Worm (Caenorhabditis elegans) whole organism, mixed stage, embryonic: ENCODE measurements around the gene C50C3.19.

Experiments used
- M03D4.4 ChIP-seq: sonication (generic microtip); optimal IDR thresholded peaks from 2 replicates; lab custom pipeline; 2017; ENCODE audit warnings: mild to moderate bottlenecking, missing genetic modification characterization, missing compliant biosample characterization
- bed-3 ChIP-seq: fragments of 200-800 bp; sonication (Bioruptor generic); optimal IDR thresholded peaks from 3 replicates; lab custom pipeline; 2018; ENCODE audit warnings: mild to moderate bottlenecking, missing genetic modification characterization, moderate library complexity, missing compliant biosample characterization
- blmp-1 ChIP-seq: fragments of 150-350 bp; optimal IDR thresholded peaks from 2 replicates; lab custom pipeline; 2014; ENCODE audit warnings: missing biosample characterization, missing genetic modification characterization
- ceh-39 ChIP-seq: fragments of 150-350 bp; optimal IDR thresholded peaks from 2 replicates; lab custom pipeline; 2014; ENCODE audit warnings: missing biosample characterization, missing genetic modification characterization
- ceh-43 ChIP-seq: fragments of 200-800 bp; sonication (Bioruptor generic); optimal IDR thresholded peaks from 2 replicates; lab custom pipeline; 2018; ENCODE audit warnings: mild to moderate bottlenecking, missing genetic modification characterization, moderate library complexity, missing compliant biosample characterization
- ceh-83 ChIP-seq: fragments of 200-800 bp; sonication (Bioruptor generic); optimal IDR thresholded peaks from 2 replicates; lab custom pipeline; 2018; ENCODE audit warnings: mild to moderate bottlenecking, missing genetic modification characterization, missing compliant biosample characterization
- ces-1 ChIP-seq: fragments of 150-350 bp; optimal IDR thresholded peaks from 2 replicates; lab custom pipeline; 2014; ENCODE audit warnings: missing biosample characterization, missing genetic modification reagents, missing genetic modification characterization
- cnd-1 ChIP-seq: fragments of 200-800 bp; sonication (Bioruptor generic); optimal IDR thresholded peaks from 2 replicates; lab custom pipeline; 2018; ENCODE audit warnings: mild to moderate bottlenecking, missing genetic modification characterization, missing compliant biosample characterization
- drap-1 ChIP-seq: fragments of 200-800 bp; sonication (Bioruptor generic); optimal IDR thresholded peaks from 3 replicates; lab custom pipeline; 2018; ENCODE audit warnings: mild to moderate bottlenecking, missing genetic modification characterization, missing compliant biosample characterization
- elt-1 ChIP-seq: sonication (generic microtip); optimal IDR thresholded peaks from 2 replicates; lab custom pipeline; 2017; ENCODE audit warnings: missing genetic modification characterization, mild to moderate bottlenecking, missing compliant biosample characterization, antibody characterized with exemption, moderate library complexity, borderline replicate concordance; ENCODE audit not compliant: insufficient read depth
- elt-3 ChIP-seq: fragments of 150-350 bp; optimal IDR thresholded peaks from 2 replicates; lab custom pipeline; 2014; ENCODE audit warnings: missing biosample characterization, missing genetic modification characterization
- flh-1 ChIP-seq: fragments of 200-800 bp; sonication (Bioruptor generic); optimal IDR thresholded peaks from 2 replicates; lab custom pipeline; 2018; ENCODE audit warnings: mild to moderate bottlenecking, missing genetic modification characterization, moderate library complexity, missing compliant biosample characterization
- hlh-1 ChIP-seq: fragments of 150-350 bp; optimal IDR thresholded peaks from 2 replicates; lab custom pipeline; 2014; ENCODE audit warnings: missing biosample characterization, missing genetic modification reagents, missing genetic modification characterization
- lin-13 ChIP-seq: fragments of 150-350 bp; optimal IDR thresholded peaks from 2 replicates; lab custom pipeline; 2014; ENCODE audit warnings: missing biosample characterization, missing genetic modification characterization
- lin-32 ChIP-seq: fragments of 200-800 bp; sonication (Bioruptor generic); optimal IDR thresholded peaks from 2 replicates; lab custom pipeline; 2018; ENCODE audit warnings: mild to moderate bottlenecking, missing genetic modification characterization, missing compliant biosample characterization
- lsy-2 ChIP-seq: fragments of 150-350 bp; optimal IDR thresholded peaks from 2 replicates; lab custom pipeline; 2014; ENCODE audit warnings: missing biosample characterization, missing genetic modification characterization
- mls-2 ChIP-seq: sonication (generic microtip); optimal IDR thresholded peaks from 2 replicates; lab custom pipeline; 2016; ENCODE audit warnings: mild to moderate bottlenecking, missing genetic modification characterization, moderate library complexity, missing compliant biosample characterization
- nhr-12 ChIP-seq: fragments of 150-350 bp; optimal IDR thresholded peaks from 2 replicates; lab custom pipeline; 2014; ENCODE audit warnings: missing biosample characterization, missing genetic modification characterization
- nhr-2 ChIP-seq: fragments of 150-350 bp; optimal IDR thresholded peaks from 2 replicates; lab custom pipeline; 2014; ENCODE audit warnings: missing biosample characterization, missing genetic modification characterization
- nhr-237 ChIP-seq: fragments of 150-350 bp; optimal IDR thresholded peaks from 2 replicates; lab custom pipeline; 2014; ENCODE audit warnings: missing biosample characterization, missing genetic modification characterization
- nhr-28 ChIP-seq: fragments of 150-350 bp; optimal IDR thresholded peaks from 2 replicates; lab custom pipeline; 2014; ENCODE audit warnings: missing biosample characterization, missing genetic modification characterization
- nhr-76 ChIP-seq: sonication (generic microtip); optimal IDR thresholded peaks from 2 replicates; lab custom pipeline; 2017; ENCODE audit warnings: missing biosample characterization, missing genetic modification characterization
- pha-4 ChIP-seq: fragments of 150-350 bp; optimal IDR thresholded peaks from 2 replicates; lab custom pipeline; 2018; ENCODE audit warnings: missing biosample characterization, missing genetic modification reagents, missing genetic modification characterization
- sem-2 ChIP-seq: fragments of 200-800 bp; sonication (Bioruptor generic); optimal IDR thresholded peaks from 2 replicates; lab custom pipeline; 2018; ENCODE audit warnings: mild to moderate bottlenecking, missing genetic modification characterization, missing compliant biosample characterization
- snpc-4 ChIP-seq: fragments of 150-350 bp; optimal IDR thresholded peaks from 2 replicates; lab custom pipeline; 2014; ENCODE audit warnings: missing biosample characterization, missing genetic modification characterization
- sptf-1 ChIP-seq: sonication (generic microtip); optimal IDR thresholded peaks from 2 replicates; lab custom pipeline; 2017; ENCODE audit warnings: mild to moderate bottlenecking, missing genetic modification characterization, moderate library complexity, missing compliant biosample characterization
- tbx-8 ChIP-seq: fragments of 200-800 bp; sonication (Bioruptor generic); optimal IDR thresholded peaks from 2 replicates; lab custom pipeline; 2018; ENCODE audit warnings: mild to moderate bottlenecking, missing genetic modification characterization, moderate library complexity, missing compliant biosample characterization
- unc-120 ChIP-seq: sonication (generic microtip); optimal IDR thresholded peaks from 2 replicates; lab custom pipeline; 2017; ENCODE audit warnings: missing genetic modification characterization, missing compliant biosample characterization; ENCODE audit not compliant: poor library complexity, severe bottlenecking
- unc-39 ChIP-seq: fragments of 150-350 bp; optimal IDR thresholded peaks from 2 replicates; lab custom pipeline; 2014; ENCODE audit warnings: missing biosample characterization, missing genetic modification characterization
- unc-62 ChIP-seq: fragments of 150-350 bp; optimal IDR thresholded peaks from 2 replicates; lab custom pipeline; 2014; ENCODE audit warnings: missing biosample characterization, missing genetic modification reagents, missing genetic modification characterization
- zip-8 ChIP-seq: fragments of 150-350 bp; optimal IDR thresholded peaks from 2 replicates; lab custom pipeline; 2014; ENCODE audit warnings: missing biosample characterization, missing genetic modification characterization
- ztf-11 ChIP-seq: fragments of 150-350 bp; optimal IDR thresholded peaks from 2 replicates; lab custom pipeline; 2014; ENCODE audit warnings: missing biosample characterization, missing genetic modification characterization

Gene C50C3.19

ce11 chrIII:8228916-8229315, 38.3 kb downstream of the C50C3.19 start:
- TF ChIP-seq M03D4.4 (tag; lab: Kevin White, UChicago) (no peak), unc-120 (tag; lab: Kevin White, UChicago) (no peak), ceh-43 (GFP tag; lab: Kevin White, UChicago) (no peak), nhr-76 (no peak), elt-3 (tag; lab: Kevin White, UChicago) (no peak), ceh-83 (no peak), sptf-1 (tag; lab: Kevin White, UChicago) (no peak), drap-1 (GFP tag; lab: Kevin White, UChicago) (no peak), lin-32 (GFP tag; lab: Kevin White, UChicago) (no peak), lsy-2 (tag; lab: Kevin White, UChicago) (no peak), nhr-28 (tag; lab: Kevin White, UChicago) (no peak), ces-1 (no peak), cnd-1 (tag; lab: Kevin White, UChicago) (no peak), ceh-39 (tag; lab: Kevin White, UChicago) (no peak), flh-1 (GFP tag; lab: Kevin White, UChicago) (no peak), zip-8 (no peak)

DNA sequence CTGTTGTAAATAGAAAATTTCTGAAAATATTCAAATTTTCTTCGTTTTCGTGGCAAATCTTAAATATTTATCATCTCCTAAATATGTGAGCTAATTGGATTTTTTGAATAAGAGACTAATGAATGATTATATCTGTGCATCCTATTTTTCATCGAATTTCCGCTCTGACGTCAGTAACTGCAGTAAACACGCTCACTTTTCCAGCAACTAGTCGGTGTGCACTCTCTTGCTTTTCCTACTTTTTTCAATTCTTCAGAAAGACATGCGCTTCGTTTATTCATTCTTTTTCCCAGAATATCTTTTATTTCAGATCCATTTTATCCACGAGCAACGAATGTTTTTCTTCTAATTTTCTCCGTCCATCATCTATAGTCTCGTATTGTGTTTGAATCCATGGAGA, 38.9 kb downstream of the C50C3.19 start:
- TF ChIP-seq cnd-1 (tag; lab: Kevin White, UChicago) = no peak
- TF ChIP-seq nhr-237 (tag; lab: Kevin White, UChicago) = no peak
- TF ChIP-seq flh-1 (GFP tag; lab: Kevin White, UChicago) = no peak
- TF ChIP-seq elt-3 (tag; lab: Kevin White, UChicago) = no peak
- no peak for TF ChIP-seq unc-62
- TF ChIP-seq lin-32 (GFP tag; lab: Kevin White, UChicago) = no peak
- TF ChIP-seq hlh-1 (tag; lab: Kevin White, UChicago) = no peak
- no peak for TF ChIP-seq ceh-43 (GFP tag; lab: Kevin White, UChicago)
- no peak for TF ChIP-seq nhr-28 (tag; lab: Kevin White, UChicago)
- TF ChIP-seq tbx-8 = no peak
- no peak for TF ChIP-seq mls-2 (tag; lab: Kevin White, UChicago)
- no peak for TF ChIP-seq zip-8

- TF ChIP-seq nhr-76 (no peak), nhr-28 (tag; lab: Kevin White, UChicago) (no peak), sptf-1 (tag; lab: Kevin White, UChicago) (no peak), ztf-11 (no peak), nhr-12 (tag; lab: Kevin White, UChicago) (no peak), ceh-39 (tag; lab: Kevin White, UChicago) (no peak), blmp-1 (tag; lab: Kevin White, UChicago) (no peak), unc-62 (no peak), lin-32 (GFP tag; lab: Kevin White, UChicago) (no peak), ceh-83 (no peak), bed-3 (GFP tag; lab: Kevin White, UChicago) (no peak), unc-39 (tag; lab: Kevin White, UChicago) (no peak), hlh-1 (tag; lab: Kevin White, UChicago) (no peak), unc-120 (tag; lab: Kevin White, UChicago) (no peak), drap-1 (GFP tag; lab: Kevin White, UChicago) (no peak), tbx-8 (no peak), ces-1 (no peak), pha-4 (tag; lab: Kevin White, UChicago) (no peak), M03D4.4 (tag; lab: Kevin White, UChicago) (no peak)
Measured at ce11 chrIII:8232634-8233033, 42.0 kb downstream of the C50C3.19 start, which contains the start of gene henn-1. Gene henn-1 (plus strand): TSS chrIII:8232651.

DNA sequence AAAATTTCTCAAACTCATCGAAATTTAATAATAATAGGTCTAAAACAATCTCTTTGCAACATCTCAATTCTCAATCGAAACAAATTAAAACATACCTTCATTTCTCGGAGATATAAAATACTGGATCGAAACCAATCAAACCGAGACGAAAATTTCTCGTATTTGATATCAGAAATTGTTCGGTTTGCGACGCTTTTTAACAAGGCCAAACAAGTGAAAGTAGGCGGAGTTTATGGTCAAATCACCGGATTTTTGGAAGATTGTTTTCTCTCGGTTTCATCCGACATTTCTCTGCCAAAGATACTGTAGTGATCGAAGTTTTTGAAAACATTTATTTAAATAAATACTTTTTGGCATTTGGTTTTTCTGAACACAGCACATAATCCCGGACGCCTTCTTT, 44.8 kb downstream of the C50C3.19 start, which contains the start of gene C02F5.14:
C02F5.14 (minus strand) TSS at position 157 of the 400 bp plus-strand sequence.
- no peak for TF ChIP-seq snpc-4 (tag; lab: Kevin White, UChicago)
- TF ChIP-seq ceh-39 (tag; lab: Kevin White, UChicago) = no peak
- no peak for TF ChIP-seq sem-2 (GFP tag; lab: Kevin White, UChicago)
- no peak for TF ChIP-seq mls-2 (tag; lab: Kevin White, UChicago)
- TF ChIP-seq lsy-2 (tag; lab: Kevin White, UChicago) = no peak
- no peak for TF ChIP-seq lin-13 (tag; lab: Kevin White, UChicago)
- no peak for TF ChIP-seq tbx-8
- TF ChIP-seq pha-4 (tag; lab: Kevin White, UChicago) = no peak
- no peak for TF ChIP-seq M03D4.4 (tag; lab: Kevin White, UChicago)
- TF ChIP-seq sptf-1 (tag; lab: Kevin White, UChicago) = no peak
- TF ChIP-seq hlh-1 (tag; lab: Kevin White, UChicago) = no peak
- TF ChIP-seq elt-3 (tag; lab: Kevin White, UChicago) = no peak

DNA sequence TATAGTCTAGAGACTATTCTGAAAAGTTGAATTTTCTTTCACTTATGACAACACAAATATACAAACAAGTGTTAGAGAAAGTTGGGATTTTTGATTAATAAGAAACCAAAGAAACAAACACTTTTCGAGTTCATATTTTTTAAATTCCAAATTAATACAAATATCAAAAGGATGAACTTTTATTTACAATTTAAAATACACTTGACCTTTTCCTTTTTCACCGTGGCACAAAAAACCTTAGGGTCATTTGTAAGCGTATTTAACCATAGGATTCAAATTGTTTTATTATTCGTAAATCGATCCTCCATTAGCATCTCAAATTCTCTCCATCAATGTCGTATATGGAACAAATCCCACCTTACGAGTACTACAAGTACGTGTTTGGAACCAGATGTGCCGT, 45.3 kb downstream of the C50C3.19 start, which contains the start of gene C02F5.5:
C02F5.5 (plus strand) TSS at position 301 of the 400 bp plus-strand sequence.
- TF ChIP-seq bed-3 (GFP tag; lab: Kevin White, UChicago) (no peak), elt-1 (tag; lab: Kevin White, UChicago) (no peak), nhr-12 (tag; lab: Kevin White, UChicago) (no peak), mls-2 (tag; lab: Kevin White, UChicago) (no peak), lin-13 (tag; lab: Kevin White, UChicago) (no peak), unc-39 (tag; lab: Kevin White, UChicago) (no peak), pha-4 (tag; lab: Kevin White, UChicago) (no peak), zip-8 (no peak), nhr-76 (no peak), ces-1 (no peak), M03D4.4 (tag; lab: Kevin White, UChicago) (no peak), drap-1 (GFP tag; lab: Kevin White, UChicago) (no peak), ceh-83 (no peak), snpc-4 (tag; lab: Kevin White, UChicago) (no peak), elt-3 (tag; lab: Kevin White, UChicago) (no peak), unc-120 (tag; lab: Kevin White, UChicago) (no peak), sptf-1 (tag; lab: Kevin White, UChicago) (no peak), lin-32 (GFP tag; lab: Kevin White, UChicago) (no peak), flh-1 (GFP tag; lab: Kevin White, UChicago) (no peak), nhr-2 (tag; lab: Kevin White, UChicago) (no peak)
- TF ChIP-seq, all 35 proteins: peak for 0
